Worm (Caenorhabditis elegans) whole organism, late embryonic: ENCODE results near the gene T19C3.3.

Experiments used
- ahr-1 ChIP-seq: sonication (generic microtip); optimal IDR thresholded peaks from 2 replicates; lab custom pipeline; 2016; ENCODE audit warnings: missing genetic modification characterization, missing compliant biosample characterization
- ama-1 ChIP-seq: fragments of 150-350 bp; optimal IDR thresholded peaks from 2 replicates; lab custom pipeline; 2014
- ceh-2 ChIP-seq: sonication (generic microtip); optimal IDR thresholded peaks from 2 replicates; lab custom pipeline; 2016; ENCODE audit warnings: missing genotype, missing genetic modification characterization, missing compliant biosample characterization
- ceh-24 ChIP-seq: sonication (generic microtip); optimal IDR thresholded peaks from 2 replicates; lab custom pipeline; 2016; ENCODE audit warnings: mild to moderate bottlenecking, missing genetic modification characterization, missing compliant biosample characterization
- ceh-30 ChIP-seq: fragments of 150-350 bp; optimal IDR thresholded peaks from 2 replicates; lab custom pipeline; 2014; ENCODE audit warnings: missing biosample characterization, missing genetic modification characterization
- ceh-48 ChIP-seq: sonication (generic microtip); optimal IDR thresholded peaks from 2 replicates; lab custom pipeline; 2016; ENCODE audit warnings: missing genetic modification characterization, inconsistent platforms, missing compliant biosample characterization
- ceh-6 ChIP-seq: fragments of 200-800 bp; sonication (Bioruptor generic); optimal IDR thresholded peaks from 2 replicates; lab custom pipeline; 2018; ENCODE audit warnings: mild to moderate bottlenecking, missing genetic modification characterization, missing compliant biosample characterization
- ceh-9 ChIP-seq: sonication (generic microtip); optimal IDR thresholded peaks from 2 replicates; lab custom pipeline; 2016; ENCODE audit warnings: mild to moderate bottlenecking, missing genetic modification characterization, inconsistent platforms, missing compliant biosample characterization
- che-1 ChIP-seq: sonication (generic microtip); optimal IDR thresholded peaks from 2 replicates; lab custom pipeline; 2016; ENCODE audit warnings: mild to moderate bottlenecking, missing genetic modification characterization, missing compliant biosample characterization
- dve-1 ChIP-seq: sonication (generic microtip); optimal IDR thresholded peaks from 2 replicates; lab custom pipeline; 2017; ENCODE audit warnings: antibody characterized with exemption, mild to moderate bottlenecking, missing genetic modification characterization, missing compliant biosample characterization
- elt-2 ChIP-seq: sonication (generic microtip); optimal IDR thresholded peaks from 2 replicates; lab custom pipeline; 2016; ENCODE audit warnings: missing genetic modification reagents, missing genetic modification characterization, missing compliant biosample characterization
- fax-1 ChIP-seq: sonication (generic microtip); optimal IDR thresholded peaks from 2 replicates; lab custom pipeline; 2016; ENCODE audit warnings: missing genotype, missing genetic modification characterization, missing compliant biosample characterization
- hlh-13 ChIP-seq: fragments of 200-800 bp; sonication (Bioruptor generic); optimal IDR thresholded peaks from 2 replicates; lab custom pipeline; 2018; ENCODE audit warnings: mild to moderate bottlenecking, missing genetic modification characterization, missing compliant biosample characterization
- hlh-15 ChIP-seq: sonication (generic microtip); optimal IDR thresholded peaks from 2 replicates; lab custom pipeline; 2016; ENCODE audit warnings: missing genetic modification characterization, missing compliant biosample characterization
- hlh-30 ChIP-seq: sonication (generic microtip); optimal IDR thresholded peaks from 2 replicates; lab custom pipeline; 2017; ENCODE audit warnings: antibody characterized with exemption, missing genetic modification characterization, missing compliant biosample characterization; ENCODE audit not compliant: insufficient read depth
- hlh-6 ChIP-seq: sonication (generic microtip); optimal IDR thresholded peaks from 2 replicates; lab custom pipeline; 2016; ENCODE audit warnings: missing genotype, missing genetic modification characterization, missing compliant biosample characterization
- lim-6 ChIP-seq: sonication (generic microtip); optimal IDR thresholded peaks from 2 replicates; lab custom pipeline; 2016; ENCODE audit warnings: missing genetic modification characterization, missing compliant biosample characterization
- lin-11 ChIP-seq: fragments of 200-800 bp; sonication (Bioruptor generic); optimal IDR thresholded peaks from 2 replicates; lab custom pipeline; 2018; ENCODE audit warnings: mild to moderate bottlenecking, missing genetic modification characterization, missing compliant biosample characterization
- mec-3 ChIP-seq: sonication (generic microtip); optimal IDR thresholded peaks from 2 replicates; lab custom pipeline; 2016; ENCODE audit warnings: borderline replicate concordance, missing genetic modification characterization, missing compliant biosample characterization
- nfya-1 ChIP-seq: sonication (generic microtip); optimal IDR thresholded peaks from 2 replicates; lab custom pipeline; 2017; ENCODE audit warnings: missing genetic modification characterization, mild to moderate bottlenecking, missing compliant biosample characterization, antibody characterized with exemption, moderate library complexity
- npax-4 ChIP-seq: sonication (generic microtip); optimal IDR thresholded peaks from 2 replicates; lab custom pipeline; 2016; ENCODE audit warnings: missing genetic modification characterization, missing compliant biosample characterization
- pha-2 ChIP-seq: sonication (generic microtip); optimal IDR thresholded peaks from 2 replicates; lab custom pipeline; 2017; ENCODE audit warnings: mild to moderate bottlenecking, missing genetic modification characterization, missing compliant biosample characterization
- pha-4 ChIP-seq: fragments of 150-350 bp; optimal IDR thresholded peaks from 2 replicates; lab custom pipeline; 2018; ENCODE audit warnings: missing biosample characterization, missing genetic modification reagents, missing genetic modification characterization
- pros-1 ChIP-seq: fragments of 150-350 bp; optimal IDR thresholded peaks from 2 replicates; lab custom pipeline; 2014; ENCODE audit warnings: missing biosample characterization, missing genetic modification reagents, missing genetic modification characterization
- sox-2 ChIP-seq: fragments of 200-800 bp; sonication (Bioruptor generic); IDR thresholded peaks from 2 replicates; pipeline ENCODE4 v1.3.6; 2022; ENCODE audit warnings: missing genetic modification reagents, missing genetic modification characterization, missing compliant biosample characterization
- sox-4 ChIP-seq: sonication (generic microtip); optimal IDR thresholded peaks from 2 replicates; lab custom pipeline; 2017; ENCODE audit warnings: mild to moderate bottlenecking, missing genetic modification characterization, inconsistent platforms, missing compliant biosample characterization
- syd-9 ChIP-seq: sonication (generic microtip); optimal IDR thresholded peaks from 2 replicates; lab custom pipeline; 2016; ENCODE audit warnings: mild to moderate bottlenecking, missing genetic modification characterization, moderate library complexity, missing compliant biosample characterization
- tbx-7 ChIP-seq: sonication (generic microtip); optimal IDR thresholded peaks from 2 replicates; lab custom pipeline; 2016; ENCODE audit warnings: missing genotype, missing genetic modification characterization, missing compliant biosample characterization
- unc-3 ChIP-seq, 2 experiments: fragments of 200-800 bp in 1 of 2; sonication (Bioruptor generic) in 1 of 2; sonication (generic microtip) in 1 of 2; conservative IDR thresholded peaks in 1 of 2; optimal IDR thresholded peaks in 1 of 2; 2 replicates each; pipeline versions ENCODE4 v1.3.6 to Lab custom; 2016 to 2022; ENCODE audit warnings: missing compliant biosample characterization in 2 of 2, missing genetic modification characterization in 2 of 2, missing genetic modification reagents in 1 of 2

The T19C3.3 gene

DNA sequence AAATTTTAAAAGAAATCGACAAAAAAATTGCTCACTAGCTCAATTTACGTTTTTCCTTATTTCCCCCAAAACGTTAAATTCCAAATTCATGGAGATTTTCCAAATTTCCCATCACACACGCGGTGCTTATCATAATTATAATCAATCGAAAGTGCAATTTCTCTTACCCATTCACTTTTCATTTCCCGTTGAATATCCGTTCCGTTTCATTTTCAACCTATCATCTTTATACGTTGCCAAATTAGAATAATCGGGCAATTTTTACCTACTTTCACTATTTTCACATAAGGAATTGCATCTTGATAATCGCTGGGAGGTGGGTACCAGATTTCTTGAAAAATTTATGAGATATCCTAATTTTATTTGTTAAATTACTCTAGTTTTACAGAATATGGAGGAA, 45.5 kb downstream of the T19C3.3 start:
- no peak for TF ChIP-seq ahr-1
- TF ChIP-seq ceh-6 (GFP tag; lab: Kevin White, UChicago): no peak
- no peak for TF ChIP-seq che-1 (tag; lab: Kevin White, UChicago)
- TF ChIP-seq elt-2 (tag; lab: Kevin White, UChicago): no peak
- TF ChIP-seq hlh-6: no peak
- TF ChIP-seq sox-4 (tag; lab: Kevin White, UChicago): no peak
- no peak for TF ChIP-seq nfya-1 (tag; lab: Kevin White, UChicago)
- TF ChIP-seq ceh-48 (tag; lab: Kevin White, UChicago): no peak
- TF ChIP-seq unc-3 (GFP tag; conservative IDR thresholded peaks at IDR 0.05; lab: Robert Waterston, UW): no peak
- TF ChIP-seq unc-3 (tag; optimal IDR thresholded peaks at IDR 0.05; lab: Kevin White, UChicago): no peak
- no peak for TF ChIP-seq mec-3 (tag; lab: Kevin White, UChicago)
- no peak for TF ChIP-seq syd-9
- TF ChIP-seq lin-11 (tag; lab: Kevin White, UChicago): no peak

DNA sequence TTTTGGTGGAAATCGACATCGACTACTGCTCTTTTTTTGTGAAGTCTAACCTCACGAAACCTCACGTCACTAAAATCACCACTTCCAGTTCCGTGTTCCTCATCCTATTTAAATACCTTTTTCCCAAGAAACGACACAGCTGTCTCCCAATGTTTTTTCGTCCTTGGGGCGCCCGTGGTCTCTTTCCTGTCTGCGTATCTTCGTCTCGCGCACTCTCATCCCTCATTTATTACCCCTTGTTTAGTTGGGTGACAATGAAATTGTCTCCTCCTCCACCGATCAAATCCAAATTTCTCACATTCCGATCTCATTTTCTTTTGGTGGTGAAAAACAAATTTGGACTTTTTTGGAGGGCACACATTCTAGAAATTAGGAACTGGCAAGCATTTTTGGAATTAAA, 49.6 kb downstream of the T19C3.3 start:
- no peak for TF ChIP-seq ceh-2
- TF ChIP-seq ceh-24: no peak
- no peak for TF ChIP-seq sox-2 (GFP tag; lab: Robert Waterston, UW)

ce11 chrIII:563755-564154, 50.6 kb downstream of the T19C3.3 start:
- TF ChIP-seq hlh-15 (tag; lab: Kevin White, UChicago): no peak
- TF ChIP-seq hlh-30 (tag; lab: Kevin White, UChicago): no peak
- no peak for TF ChIP-seq pros-1 (tag; lab: Kevin White, UChicago)
- TF ChIP-seq mec-3 (tag; lab: Kevin White, UChicago): no peak
- no peak for TF ChIP-seq dve-1 (tag; lab: Kevin White, UChicago)
- TF ChIP-seq hlh-6: no peak
- no peak for TF ChIP-seq tbx-7
- no peak for TF ChIP-seq hlh-13
- TF ChIP-seq fax-1 (tag; lab: Kevin White, UChicago): no peak
- no peak for TF ChIP-seq pha-2 (tag; lab: Kevin White, UChicago)
- TF ChIP-seq lin-11 (tag; lab: Kevin White, UChicago): no peak
- TF ChIP-seq ahr-1: no peak
- TF ChIP-seq pha-4 (tag; lab: Kevin White, UChicago): no peak
- TF ChIP-seq ama-1 (lab: Kevin White, UChicago): no peak
- no peak for TF ChIP-seq ceh-30 (tag; lab: Kevin White, UChicago)
- no peak for TF ChIP-seq ceh-9 (tag; lab: Kevin White, UChicago)
- TF ChIP-seq npax-4 (tag; lab: Kevin White, UChicago): no peak
- no peak for TF ChIP-seq lim-6
- TF ChIP-seq ceh-6 (GFP tag; lab: Kevin White, UChicago): no peak
- TF ChIP-seq sox-4 (tag; lab: Kevin White, UChicago): no peak
